Fruit fly (Drosophila melanogaster) S2 (cell line): Measurements from ENCODE around the gene CG42449.

Experiments used
- CG8478 ChIP-seq: fragments of >200 bp; optimal IDR thresholded peaks from 2 replicates; lab custom pipeline; 2018
- CTCF ChIP-seq, 2 experiments: fragments of >200 bp; optimal IDR thresholded peaks; 2 replicates each; lab custom pipeline; 2018

DNA sequence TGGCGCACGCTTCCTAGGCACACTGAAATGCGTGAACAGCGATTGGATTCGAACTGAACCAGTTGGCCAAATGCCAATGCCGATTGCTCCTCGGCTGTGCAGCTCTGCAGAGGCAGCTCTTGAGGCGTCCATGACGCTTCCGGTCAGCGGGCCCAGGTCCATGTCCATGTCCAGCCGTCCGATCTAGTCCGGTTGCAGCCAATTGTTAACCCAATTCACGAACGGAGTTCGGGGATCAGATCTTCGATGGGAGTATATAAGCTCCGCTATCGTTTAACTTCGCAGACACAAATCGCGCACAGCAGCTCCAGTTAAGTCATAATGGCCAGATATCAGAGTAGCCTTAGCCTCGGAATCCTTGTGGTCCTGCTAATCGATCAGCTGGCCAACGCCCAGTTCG is at the start of gene CG42449:
- no peak for TF ChIP-seq CG8478 (lab: Kevin White, UChicago)
- TF ChIP-seq CTCF (optimal IDR thresholded peaks at IDR 0.05; lab: Kevin White, UChicago) = no peak
